Fruit fly (Drosophila melanogaster): ENCODE measurements around the gene spel1.

spel1 gene

DNA sequence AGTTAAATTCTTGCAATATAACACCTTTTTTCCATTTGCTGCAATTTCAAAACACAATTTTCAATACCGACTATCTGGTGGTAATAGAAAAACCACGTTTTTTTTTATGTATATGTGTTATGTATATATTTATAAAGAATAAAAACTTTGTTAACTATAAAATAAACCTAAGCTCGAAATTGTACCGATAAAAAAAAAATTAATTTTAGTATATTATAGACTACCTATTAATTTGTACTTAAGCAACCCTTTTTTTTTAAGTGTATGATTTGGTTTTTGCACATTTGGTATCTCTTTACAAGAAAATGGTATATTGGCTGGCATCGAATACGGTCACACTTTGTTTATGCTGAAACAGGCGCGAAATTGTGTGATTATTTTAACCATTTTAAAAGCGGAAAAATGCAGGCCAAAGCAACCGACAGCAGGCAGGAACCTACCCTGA, at the start of gene spel1:
spel1 (plus strand) TSS at position 334 of the 445 bp plus-strand sequence.
- TF ChIP-seq Sin3A (optimal IDR thresholded peaks at IDR 0.05): no peak
- no peak for TF ChIP-seq ttk (optimal IDR thresholded peaks at IDR 0.05)
- no peak for TF ChIP-seq h (optimal IDR thresholded peaks at IDR 0.05)
- no peak for TF ChIP-seq psq (optimal IDR thresholded peaks at IDR 0.05)
- no peak for TF ChIP-seq insv (optimal IDR thresholded peaks at IDR 0.05)
- no peak for TF ChIP-seq Myc (optimal IDR thresholded peaks at IDR 0.05)

DNA sequence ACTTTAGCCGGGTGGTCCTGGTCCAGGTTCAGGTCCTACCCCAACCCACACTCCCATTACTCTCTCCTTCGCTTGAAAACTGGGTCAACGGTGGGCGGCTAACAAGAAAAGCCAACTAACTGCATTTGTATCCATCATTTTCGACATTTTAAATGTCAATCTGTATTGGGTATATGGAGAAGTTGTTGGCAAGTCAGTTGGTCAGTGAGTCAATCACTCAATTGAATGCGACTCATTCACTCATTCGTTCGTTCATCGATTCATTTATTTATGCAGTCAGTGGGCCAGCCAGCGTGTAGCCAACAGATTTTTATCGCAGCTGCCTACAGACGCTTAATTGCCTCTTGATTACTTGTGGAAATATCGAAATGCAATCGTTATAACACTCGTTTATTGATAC, 45.2 kb upstream of the spel1 start:
- TF ChIP-seq Sin3A (optimal IDR thresholded peaks at IDR 0.05): no peak
- TF ChIP-seq ttk (optimal IDR thresholded peaks at IDR 0.05): no peak
- no peak for TF ChIP-seq psq (optimal IDR thresholded peaks at IDR 0.05)
- TF ChIP-seq Myc (optimal IDR thresholded peaks at IDR 0.05): no peak
- no peak for TF ChIP-seq h (optimal IDR thresholded peaks at IDR 0.05)
- TF ChIP-seq insv (optimal IDR thresholded peaks at IDR 0.05): no peak

- TF ChIP-seq insv (optimal IDR thresholded peaks at IDR 0.05): no peak
- no peak for TF ChIP-seq Myc (optimal IDR thresholded peaks at IDR 0.05)
- no peak for TF ChIP-seq ttk (optimal IDR thresholded peaks at IDR 0.05)
- no peak for TF ChIP-seq h (optimal IDR thresholded peaks at IDR 0.05)
Observed at dm6 chr2L:14317992-14318391, 43.9 kb upstream of the spel1 start.

dm6 chr2L:14318600-14318999, 43.3 kb upstream of the spel1 start:
- TF ChIP-seq h (optimal IDR thresholded peaks at IDR 0.05) (no peak), psq (optimal IDR thresholded peaks at IDR 0.05) (no peak), ttk (optimal IDR thresholded peaks at IDR 0.05) (no peak), Sin3A (optimal IDR thresholded peaks at IDR 0.05) (no peak), Myc (optimal IDR thresholded peaks at IDR 0.05) (no peak), insv (optimal IDR thresholded peaks at IDR 0.05) (no peak)

DNA sequence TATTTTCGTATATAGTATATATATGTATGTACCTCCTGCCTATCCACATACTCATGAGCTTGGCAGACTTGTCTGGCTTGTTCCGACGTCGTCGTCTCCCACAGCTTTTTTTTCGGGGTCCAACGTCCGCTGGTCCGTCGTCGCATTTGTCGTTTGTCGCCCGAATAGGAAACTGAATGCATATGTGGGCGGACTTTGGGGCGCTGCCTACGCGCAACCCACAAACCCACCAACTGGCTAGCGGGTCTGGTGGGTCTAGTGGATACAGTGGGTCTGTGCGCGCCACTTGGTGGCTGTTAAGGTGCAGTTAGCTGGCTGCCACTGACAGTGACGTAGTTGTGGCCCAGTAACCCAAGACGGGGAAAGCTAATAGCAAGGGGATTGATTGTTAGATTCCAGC, 42.9 kb upstream of the spel1 start:
- TF ChIP-seq h (optimal IDR thresholded peaks at IDR 0.05) (no peak), insv (optimal IDR thresholded peaks at IDR 0.05) (no peak), Sin3A (optimal IDR thresholded peaks at IDR 0.05) (no peak), psq (optimal IDR thresholded peaks at IDR 0.05) (no peak)

DNA sequence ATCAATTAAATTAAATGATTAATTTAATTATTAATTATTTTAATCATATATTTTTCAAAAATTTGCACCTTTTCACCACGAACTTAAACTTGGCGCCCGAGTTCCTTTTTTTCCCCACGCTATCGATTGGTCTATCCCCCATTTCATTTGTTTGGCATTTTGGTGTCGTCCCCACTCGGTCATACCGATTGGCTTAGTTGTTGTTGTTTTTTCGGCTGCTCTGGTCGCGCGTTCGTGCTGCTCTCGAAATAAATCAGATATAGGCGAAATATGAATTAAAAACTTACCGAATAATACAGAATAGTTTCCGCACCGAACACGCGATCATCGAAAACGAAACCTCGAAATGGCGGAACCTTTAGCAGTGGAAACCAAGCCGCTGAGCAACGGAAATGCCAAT, 27.9 kb upstream of the spel1 start, which contains the start of gene CG33090:
CG33090 (plus strand) TSS at position 194 of the 400 bp plus-strand sequence.
- TF ChIP-seq Sin3A (optimal IDR thresholded peaks at IDR 0.05) (no peak), insv (optimal IDR thresholded peaks at IDR 0.05) (no peak), ttk (optimal IDR thresholded peaks at IDR 0.05) (no peak), psq (optimal IDR thresholded peaks at IDR 0.05) (no peak), Myc (optimal IDR thresholded peaks at IDR 0.05) (no peak), h (optimal IDR thresholded peaks at IDR 0.05) (no peak)

DNA sequence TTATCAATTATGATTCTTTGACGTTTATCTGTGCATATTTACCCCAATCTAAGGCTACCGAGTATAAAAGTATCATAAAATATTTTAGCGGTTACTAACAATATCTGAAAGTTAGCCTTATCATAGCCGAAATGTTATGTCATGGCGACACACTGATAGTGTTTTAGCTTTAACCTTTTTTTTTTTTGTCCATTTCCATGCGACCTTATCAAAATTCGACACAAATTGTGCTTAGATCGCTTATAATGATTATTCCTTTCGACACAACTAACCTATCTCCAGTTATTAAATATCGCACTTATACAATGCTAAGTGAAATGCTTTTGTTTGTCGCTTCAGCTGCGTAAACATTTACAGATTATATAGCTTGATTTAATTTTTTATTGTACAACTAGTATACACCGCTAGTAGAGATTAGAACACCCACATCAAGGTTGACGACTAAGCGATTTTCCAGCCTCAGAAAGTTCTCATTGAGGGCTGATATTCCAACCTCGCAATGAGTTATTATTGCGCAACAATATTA, 25.5 kb upstream of the spel1 start:
- no peak for TF ChIP-seq Myc (optimal IDR thresholded peaks at IDR 0.05)
- TF ChIP-seq h (optimal IDR thresholded peaks at IDR 0.05): no peak
- no peak for TF ChIP-seq Sin3A (optimal IDR thresholded peaks at IDR 0.05)
- no peak for TF ChIP-seq ttk (optimal IDR thresholded peaks at IDR 0.05)

dm6 chr2L:14337940-14338339, 23.9 kb upstream of the spel1 start, which contains the start of gene CG15286:
CG15286 (plus strand) TSS chr2L:14338240.
- TF ChIP-seq psq (optimal IDR thresholded peaks at IDR 0.05) (no peak), ttk (optimal IDR thresholded peaks at IDR 0.05) (no peak), insv (optimal IDR thresholded peaks at IDR 0.05) (no peak), Sin3A (optimal IDR thresholded peaks at IDR 0.05) (no peak), Myc (optimal IDR thresholded peaks at IDR 0.05) (no peak), h (optimal IDR thresholded peaks at IDR 0.05) (no peak)

dm6 chr2L:14340964-14341363, 20.9 kb upstream of the spel1 start:
- TF ChIP-seq ttk (optimal IDR thresholded peaks at IDR 0.05) (no peak), h (optimal IDR thresholded peaks at IDR 0.05) (no peak), psq (optimal IDR thresholded peaks at IDR 0.05) (no peak), insv (optimal IDR thresholded peaks at IDR 0.05) (no peak), Sin3A (optimal IDR thresholded peaks at IDR 0.05) (no peak), Myc (optimal IDR thresholded peaks at IDR 0.05) (no peak)

DNA sequence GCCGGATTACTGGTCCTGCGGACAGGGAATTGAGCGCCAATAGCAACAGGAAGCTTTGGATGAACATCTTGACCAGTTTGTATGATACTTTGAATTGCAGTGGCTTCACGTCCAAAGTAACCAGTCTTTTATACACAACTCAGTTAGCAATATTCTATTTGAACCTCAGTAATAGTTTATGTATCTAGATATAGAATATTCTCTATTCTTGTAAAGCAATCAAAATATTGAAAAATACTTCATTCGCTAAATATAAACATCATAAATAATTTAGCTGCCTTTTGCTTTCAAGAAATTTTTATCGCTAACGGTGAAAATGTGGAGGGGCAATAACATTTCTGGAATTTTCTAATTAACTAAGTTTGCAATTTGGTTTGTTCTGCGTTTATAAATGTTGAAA, 15.3 kb upstream of the spel1 start, which contains the start of gene Send2:
Send2 (minus strand) TSS at position 101 of the 400 bp plus-strand sequence.
- no peak for TF ChIP-seq insv (optimal IDR thresholded peaks at IDR 0.05)
- no peak for TF ChIP-seq psq (optimal IDR thresholded peaks at IDR 0.05)
- TF ChIP-seq Sin3A (optimal IDR thresholded peaks at IDR 0.05): no peak
- no peak for TF ChIP-seq ttk (optimal IDR thresholded peaks at IDR 0.05)
- TF ChIP-seq h (optimal IDR thresholded peaks at IDR 0.05): no peak
- TF ChIP-seq Myc (optimal IDR thresholded peaks at IDR 0.05): no peak

dm6 chr2L:14348602-14349001, 13.3 kb upstream of the spel1 start, which contains the start of gene mTTF:
mTTF (minus strand) TSS chr2L:14348790.
- no peak for TF ChIP-seq psq (optimal IDR thresholded peaks at IDR 0.05)

dm6 chr2L:14350587-14350986, 11.3 kb upstream of the spel1 start:
- TF ChIP-seq insv (optimal IDR thresholded peaks at IDR 0.05) (no peak), Sin3A (optimal IDR thresholded peaks at IDR 0.05) (no peak), psq (optimal IDR thresholded peaks at IDR 0.05) (no peak), ttk (optimal IDR thresholded peaks at IDR 0.05) (no peak), h (optimal IDR thresholded peaks at IDR 0.05) (no peak), Myc (optimal IDR thresholded peaks at IDR 0.05) (no peak)

- TF ChIP-seq insv (optimal IDR thresholded peaks at IDR 0.05) (no peak), ttk (optimal IDR thresholded peaks at IDR 0.05) (no peak), psq (optimal IDR thresholded peaks at IDR 0.05) (no peak), Myc (optimal IDR thresholded peaks at IDR 0.05) (no peak), Sin3A (optimal IDR thresholded peaks at IDR 0.05) (no peak), h (optimal IDR thresholded peaks at IDR 0.05) (no peak)
Observed at dm6 chr2L:14351441-14352127, 10.3 kb upstream of the spel1 start, which contains the start of gene CG43052. CG43052 (plus strand) TSS chr2L:14352077.

Measured in Kc167 (cell line).